Worm (Caenorhabditis elegans): Measurements from ENCODE around the gene srd-12.

- TF ChIP-seq nhr-237 (tag; optimal IDR thresholded peaks at IDR 0.05) (no peak), ceh-82 (tag; optimal IDR thresholded peaks at IDR 0.05) (no peak), ama-1 (optimal IDR thresholded peaks at IDR 0.05) (no peak), nhr-85 (tag) (peak; percentile 83), nhr-76 (tag; optimal IDR thresholded peaks at IDR 0.05) (no peak), nhr-19 (GFP tag; conservative IDR thresholded peaks at IDR 0.05) (no peak; the same call in 1 of the 2 replicates), lin-13 (GFP tag; optimal IDR thresholded peaks at IDR 0.05) (no peak), unc-62 (GFP tag; optimal IDR thresholded peaks at IDR 0.05) (no peak), ztf-11 (tag; optimal IDR thresholded peaks at IDR 0.05) (no peak)
These were observed 37.1 kb downstream of the srd-12 start for ce11 chrIV:5592956-5593355.
